Worm (Caenorhabditis elegans) whole organism, L4 larva: Measurements from ENCODE around the gene C33G3.4.
A peak's percentile ranks its signal among the peaks of the same experiment; 100 is the strongest.

ENCODE experiments used
- F44E2.7 ChIP-seq: fragments of 200-800 bp; sonication (Bioruptor generic); IDR thresholded peaks from 2 replicates; pipeline ENCODE4 v2.1.2; 2022; ENCODE audit warnings: missing genetic modification characterization, missing compliant biosample characterization
- Y105C5A.15 ChIP-seq: fragments of 200-800 bp; sonication (Bioruptor generic); IDR thresholded peaks from 2 replicates; pipeline ENCODE4 v1.3.6; 2022; ENCODE audit warnings: missing genetic modification characterization, missing compliant biosample characterization
- ZK337.2 ChIP-seq: fragments of 200-800 bp; sonication (Bioruptor generic); IDR thresholded peaks from 2 replicates; pipeline ENCODE4 v1.3.6; 2022; ENCODE audit warnings: missing genetic modification reagents, missing genetic modification characterization, missing compliant biosample characterization
- ZK546.5 ChIP-seq, 2 experiments: sonication (generic microtip); optimal IDR thresholded peaks; 2 replicates each; lab custom pipeline; 2017; ENCODE audit warnings: missing biosample characterization in 2 of 2, missing genetic modification characterization in 2 of 2
- aha-1 ChIP-seq: fragments of 150-350 bp; peaks from one replicate; lab custom pipeline; 2014; ENCODE audit warnings: missing biosample characterization, missing genetic modification characterization
- ama-1 ChIP-seq: fragments of 150-350 bp; optimal IDR thresholded peaks from 2 replicates; lab custom pipeline; 2014; ENCODE audit warnings: inconsistent platforms, mixed read lengths
- ceh-20 ChIP-seq: fragments of 200-800 bp; sonication (Bioruptor generic); IDR thresholded peaks from 2 replicates; pipeline ENCODE4 v1.3.6; 2022; ENCODE audit warnings: missing genetic modification reagents, missing genetic modification characterization, missing compliant biosample characterization
- ceh-28 ChIP-seq: fragments of 150-350 bp; optimal IDR thresholded peaks from 2 replicates; lab custom pipeline; 2014; ENCODE audit warnings: missing biosample characterization, missing genetic modification reagents, missing genetic modification characterization
- ceh-32 ChIP-seq: sonication (generic microtip); optimal IDR thresholded peaks from 2 replicates; lab custom pipeline; 2016; ENCODE audit warnings: mild to moderate bottlenecking, missing genetic modification characterization, missing compliant biosample characterization; ENCODE audit not compliant: poor library complexity
- ceh-44 ChIP-seq: fragments of 200-800 bp; sonication (Bioruptor generic); IDR thresholded peaks from 2 replicates; pipeline ENCODE4 v1.3.6; 2022; ENCODE audit warnings: missing genetic modification reagents, missing genetic modification characterization, missing compliant biosample characterization
- ceh-62 ChIP-seq: sonication (generic microtip); optimal IDR thresholded peaks from 2 replicates; lab custom pipeline; 2017; ENCODE audit warnings: missing biosample characterization, missing genetic modification characterization
- ctbp-1 ChIP-seq: fragments of 200-800 bp; sonication (Bioruptor generic); IDR thresholded peaks from 2 replicates; pipeline ENCODE4 v1.3.6; 2022; ENCODE audit warnings: missing genetic modification reagents, missing genetic modification characterization, missing compliant biosample characterization
- daf-16 ChIP-seq, 3 experiments: sonication (generic microtip); optimal IDR thresholded peaks; 2 replicates each; lab custom pipeline; 2016 to 2017; ENCODE audit warnings: missing genetic modification characterization in 3 of 3, missing genetic modification reagents in 3 of 3, mild to moderate bottlenecking in 2 of 3, missing compliant biosample characterization in 2 of 3, missing biosample characterization in 1 of 3, moderate library complexity in 1 of 3
- daf-8 ChIP-seq: fragments of 200-800 bp; sonication (Bioruptor generic); IDR thresholded peaks from 2 replicates; pipeline ENCODE4 v1.3.6; 2022; ENCODE audit warnings: missing genetic modification characterization, missing compliant biosample characterization
- dmd-6 ChIP-seq: fragments of 200-800 bp; sonication (Bioruptor generic); IDR thresholded peaks from 2 replicates; pipeline ENCODE4 v1.3.6; 2022; ENCODE audit warnings: missing genetic modification reagents, missing genetic modification characterization, missing compliant biosample characterization
- dmd-9 ChIP-seq: fragments of 200-800 bp; sonication (Bioruptor generic); IDR thresholded peaks from 2 replicates; pipeline ENCODE4 v1.3.6; 2022; ENCODE audit warnings: missing genetic modification reagents, missing genetic modification characterization, missing compliant biosample characterization
- duxl-1 ChIP-seq: sonication (generic microtip); optimal IDR thresholded peaks from 2 replicates; lab custom pipeline; 2016; ENCODE audit warnings: mild to moderate bottlenecking, missing genetic modification characterization, moderate library complexity, missing compliant biosample characterization; ENCODE audit not compliant: poor library complexity
- dve-1 ChIP-seq: sonication (generic microtip); optimal IDR thresholded peaks from 2 replicates; lab custom pipeline; 2017; ENCODE audit warnings: antibody characterized with exemption, mild to moderate bottlenecking, missing genetic modification characterization, missing compliant biosample characterization; ENCODE audit not compliant: insufficient read depth
- egl-27 ChIP-seq: sonication (generic microtip); optimal IDR thresholded peaks from 3 replicates; lab custom pipeline; 2017; ENCODE audit warnings: missing biosample characterization, missing genetic modification reagents, missing genetic modification characterization
- egl-43 ChIP-seq: fragments of 200-800 bp; sonication (Bioruptor generic); IDR thresholded peaks from 2 replicates; pipeline ENCODE4 v1.3.6; 2022; ENCODE audit warnings: missing genetic modification reagents, missing genetic modification characterization, missing compliant biosample characterization
- fos-1 ChIP-seq: fragments of 150-350 bp; optimal IDR thresholded peaks from 2 replicates; lab custom pipeline; 2014; ENCODE audit warnings: missing biosample characterization, missing genetic modification characterization
- gei-8 ChIP-seq: fragments of 200-800 bp; sonication (Bioruptor generic); optimal IDR thresholded peaks from 2 replicates; lab custom pipeline; 2018; ENCODE audit warnings: mild to moderate bottlenecking, missing genetic modification characterization, missing compliant biosample characterization
- lin-1 ChIP-seq: fragments of 200-800 bp; sonication (Bioruptor generic); IDR thresholded peaks from 2 replicates; pipeline ENCODE4 v1.3.6; 2022; ENCODE audit warnings: missing genetic modification reagents, missing genetic modification characterization, missing compliant biosample characterization
- lin-13 ChIP-seq: fragments of 150-350 bp; optimal IDR thresholded peaks from 2 replicates; lab custom pipeline; 2014; ENCODE audit warnings: missing biosample characterization, missing genetic modification reagents, missing genetic modification characterization
- lin-29 ChIP-seq: fragments of 200-800 bp; sonication (Bioruptor generic); IDR thresholded peaks from 2 replicates; pipeline ENCODE4 v1.3.6; 2022; ENCODE audit warnings: missing genetic modification reagents, missing genetic modification characterization, missing compliant biosample characterization
- lir-3 ChIP-seq: sonication (generic microtip); optimal IDR thresholded peaks from 2 replicates; lab custom pipeline; 2016; ENCODE audit warnings: mild to moderate bottlenecking, missing genetic modification characterization, missing compliant biosample characterization
- mxl-2 ChIP-seq: fragments of 200-800 bp; sonication (Bioruptor generic); conservative IDR thresholded peaks from 2 replicates; pipeline ENCODE4 v1.3.6; 2022; ENCODE audit warnings: missing genetic modification reagents, missing genetic modification characterization, missing compliant biosample characterization
- mxl-3 ChIP-seq: fragments of 200-800 bp; sonication (Bioruptor generic); optimal IDR thresholded peaks from 2 replicates; lab custom pipeline; 2018; ENCODE audit warnings: mild to moderate bottlenecking, missing genetic modification characterization, missing compliant biosample characterization
- nhr-10 ChIP-seq: fragments of 150-350 bp; optimal IDR thresholded peaks from 2 replicates; lab custom pipeline; 2014; ENCODE audit warnings: missing biosample characterization, missing genetic modification characterization
- nhr-102 ChIP-seq: sonication (generic microtip); optimal IDR thresholded peaks from 2 replicates; lab custom pipeline; 2016; ENCODE audit warnings: mild to moderate bottlenecking, missing genetic modification characterization, moderate library complexity, missing compliant biosample characterization
- nhr-237 ChIP-seq: sonication (generic microtip); optimal IDR thresholded peaks from 2 replicates; lab custom pipeline; 2017; ENCODE audit warnings: missing biosample characterization, missing genetic modification characterization
- nhr-25 ChIP-seq: sonication (generic microtip); optimal IDR thresholded peaks from 2 replicates; lab custom pipeline; 2017; ENCODE audit warnings: missing genetic modification characterization, mild to moderate bottlenecking, missing compliant biosample characterization, antibody characterized with exemption, moderate library complexity, borderline replicate concordance; ENCODE audit not compliant: insufficient read depth
- nhr-28 ChIP-seq: fragments of 150-350 bp; optimal IDR thresholded peaks from 2 replicates; lab custom pipeline; 2014; ENCODE audit warnings: missing biosample characterization, missing genetic modification characterization
- nhr-41 ChIP-seq: fragments of 200-800 bp; sonication (Bioruptor generic); IDR thresholded peaks from 2 replicates; pipeline ENCODE4 v1.3.6; 2022; ENCODE audit warnings: missing genetic modification reagents, missing genetic modification characterization, missing compliant biosample characterization
- nhr-42 ChIP-seq: fragments of 200-800 bp; sonication (Bioruptor generic); IDR thresholded peaks from 2 replicates; pipeline ENCODE4 v1.3.6; 2022; ENCODE audit warnings: missing genetic modification characterization, missing compliant biosample characterization
- nhr-48 ChIP-seq: sonication (generic microtip); optimal IDR thresholded peaks from 2 replicates; lab custom pipeline; 2016; ENCODE audit warnings: mild to moderate bottlenecking, missing genetic modification characterization, missing compliant biosample characterization
- nhr-6 ChIP-seq: fragments of 150-350 bp; optimal IDR thresholded peaks from 2 replicates; lab custom pipeline; 2014; ENCODE audit warnings: missing biosample characterization, missing genetic modification characterization
- nhr-77 ChIP-seq: fragments of 150-350 bp; optimal IDR thresholded peaks from 2 replicates; lab custom pipeline; 2014; ENCODE audit warnings: missing biosample characterization, missing genetic modification characterization
- pha-4 ChIP-seq, 2 experiments: fragments of 150-350 bp in 1 of 2; fragments of 200-800 bp in 1 of 2; sonication (Bioruptor generic) in 1 of 2; IDR thresholded peaks in 1 of 2; optimal IDR thresholded peaks in 1 of 2; 2 replicates each; pipeline versions ENCODE4 v1.3.6 to Lab custom; 2014 to 2022; ENCODE audit warnings: missing genetic modification characterization in 2 of 2, missing genetic modification reagents in 2 of 2, missing biosample characterization in 1 of 2, missing compliant biosample characterization in 1 of 2
- php-3 ChIP-seq: fragments of 200-800 bp; sonication (Bioruptor generic); IDR thresholded peaks from 2 replicates; pipeline ENCODE4 v1.3.6; 2022; ENCODE audit warnings: missing genetic modification reagents, missing genetic modification characterization, missing compliant biosample characterization
- pqm-1 ChIP-seq: sonication (generic microtip); optimal IDR thresholded peaks from 2 replicates; lab custom pipeline; 2017; ENCODE audit warnings: missing biosample characterization, missing genetic modification characterization
- rbr-2 ChIP-seq: sonication (generic microtip); optimal IDR thresholded peaks from 2 replicates; lab custom pipeline; 2016; ENCODE audit warnings: missing genotype, missing genetic modification characterization, missing compliant biosample characterization
- sdz-12 ChIP-seq: fragments of 200-800 bp; sonication (Bioruptor generic); optimal IDR thresholded peaks from 2 replicates; lab custom pipeline; 2018; ENCODE audit warnings: mild to moderate bottlenecking, missing genetic modification characterization, missing compliant biosample characterization
- set-16 ChIP-seq: fragments of 200-800 bp; sonication (Bioruptor generic); IDR thresholded peaks from 2 replicates; pipeline ENCODE4 v1.3.6; 2022; ENCODE audit warnings: missing genetic modification reagents, missing genetic modification characterization, missing compliant biosample characterization
- snpc-1.2 ChIP-seq: fragments of 200-800 bp; sonication (Bioruptor generic); IDR thresholded peaks from 2 replicates; pipeline ENCODE4 v1.3.6; 2022; ENCODE audit warnings: missing genetic modification reagents, missing genetic modification characterization, missing compliant biosample characterization
- spr-1 ChIP-seq: sonication (generic microtip); optimal IDR thresholded peaks from 2 replicates; lab custom pipeline; 2016; ENCODE audit warnings: mild to moderate bottlenecking, missing genetic modification characterization, missing compliant biosample characterization
- tag-97 ChIP-seq: fragments of 200-800 bp; sonication (Bioruptor generic); IDR thresholded peaks from 2 replicates; pipeline ENCODE4 v1.3.6; 2022; ENCODE audit warnings: missing genetic modification characterization, missing compliant biosample characterization
- tra-1 ChIP-seq: fragments of 200-800 bp; sonication (Bioruptor generic); IDR thresholded peaks from 2 replicates; pipeline ENCODE4 v1.3.6; 2022; ENCODE audit warnings: missing genetic modification reagents, missing genetic modification characterization, missing compliant biosample characterization
- zfp-2 ChIP-seq: sonication (generic microtip); optimal IDR thresholded peaks from 2 replicates; lab custom pipeline; 2016; ENCODE audit warnings: mild to moderate bottlenecking, missing genetic modification characterization, missing compliant biosample characterization
- zfp-3 ChIP-seq: fragments of 200-800 bp; sonication (Bioruptor generic); conservative IDR thresholded peaks from 2 replicates; pipeline ENCODE4 v1.3.6; 2022; ENCODE audit warnings: missing genetic modification reagents, missing genetic modification characterization, missing compliant biosample characterization
- ztf-11 ChIP-seq: fragments of 150-350 bp; optimal IDR thresholded peaks from 2 replicates; lab custom pipeline; 2014; ENCODE audit warnings: missing biosample characterization, missing genetic modification characterization

C33G3.4 gene

DNA sequence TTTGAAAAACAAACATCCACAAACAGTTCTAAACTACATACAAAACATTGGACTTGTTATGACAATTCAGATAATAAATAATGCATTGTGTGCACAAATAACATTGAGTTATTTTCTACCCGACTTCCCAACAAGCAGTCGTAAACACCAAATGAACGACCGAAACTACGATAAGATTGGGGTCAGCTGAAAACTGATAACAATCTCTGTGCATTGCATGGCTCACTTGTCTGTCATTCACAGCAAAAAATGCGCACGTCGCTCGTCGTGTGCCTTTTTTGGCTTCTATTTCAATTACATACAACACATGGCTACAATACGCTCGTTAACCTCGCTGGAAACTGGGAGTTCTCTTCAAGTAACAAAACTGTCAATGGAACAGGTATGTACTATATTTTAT lies at the start of gene C33G3.4:
Gene C33G3.4 (plus strand): TSS at position 213 of the 400 bp plus-strand sequence.
- TF ChIP-seq dve-1 (tag; lab: Kevin White, UChicago) (peak; percentile 76), egl-27 (tag; lab: Kevin White, UChicago) (no peak), pha-4 (GFP tag; IDR thresholded peaks at IDR 0.05; lab: Robert Waterston, UW) (no peak), pha-4 (tag; optimal IDR thresholded peaks at IDR 0.05; lab: Kevin White, UChicago) (no peak), pqm-1 (tag; lab: Kevin White, UChicago) (peak; percentile 86), mxl-2 (GFP tag; lab: Robert Waterston, UW) (no peak), zfp-3 (GFP tag; lab: Robert Waterston, UW) (no peak), ctbp-1 (GFP tag; lab: Robert Waterston, UW) (no peak), spr-1 (tag; lab: Kevin White, UChicago) (no peak), nhr-237 (tag; lab: Kevin White, UChicago) (no peak), ceh-20 (peak; percentile 75), ceh-62 (no peak), lir-3 (no peak), ZK546.5 (tag; optimal IDR thresholded peaks at IDR 0.05; lab: Kevin White, UChicago) (no peak), F44E2.7 (no peak), nhr-41 (GFP tag; lab: Robert Waterston, UW) (peak; percentile 93; the same call in 1 of the 2 replicates), nhr-10 (tag; lab: Kevin White, UChicago) (no peak), nhr-6 (tag; lab: Kevin White, UChicago) (no peak), fos-1 (no peak), snpc-1.2 (GFP tag; lab: Robert Waterston, UW) (no peak), tag-97 (GFP tag; lab: Robert Waterston, UW) (no peak), nhr-28 (tag; lab: Kevin White, UChicago) (peak; percentile 89), nhr-42 (no peak), nhr-25 (tag; lab: Kevin White, UChicago) (no peak), zfp-2 (no peak), lin-29 (GFP tag; lab: Robert Waterston, UW) (no peak), gei-8 (GFP tag; lab: Kevin White, UChicago) (no peak), ztf-11 (tag; lab: Kevin White, UChicago) (no peak), lin-13 (no peak), ama-1 (no peak), ceh-44 (GFP tag; lab: Robert Waterston, UW) (no peak), sdz-12 (no peak), lin-1 (GFP tag; lab: Robert Waterston, UW) (no peak), nhr-77 (tag; lab: Kevin White, UChicago) (peak; percentile 41), ZK337.2 (no peak), nhr-102 (tag; lab: Kevin White, UChicago) (peak; percentile 60), rbr-2 (tag; lab: Kevin White, UChicago) (no peak), ceh-28 (no peak), daf-8 (GFP tag; lab: Robert Waterston, UW) (no peak), daf-16 (GFP tag; optimal IDR thresholded peaks at IDR 0.05; lab: Kevin White, UChicago) (peak in 1 of 2 experiments; percentile 32), daf-16 (tag; optimal IDR thresholded peaks at IDR 0.05; lab: Kevin White, UChicago) (peak; percentile 98), nhr-48 (peak; percentile 53), tra-1 (GFP tag; lab: Robert Waterston, UW) (peak; percentile 92), php-3 (GFP tag; lab: Robert Waterston, UW) (peak; percentile 95), Y105C5A.15 (GFP tag; lab: Robert Waterston, UW) (no peak), dmd-6 (GFP tag; lab: Robert Waterston, UW) (peak; percentile 95), duxl-1 (tag; lab: Kevin White, UChicago) (no peak), mxl-3 (peak; percentile 64), dmd-9 (no peak), aha-1 (tag; lab: Kevin White, UChicago) (no peak), ceh-32 (no peak), set-16 (GFP tag; lab: Robert Waterston, UW) (no peak), egl-43 (no peak)
